Worm (Caenorhabditis elegans) whole organism, L4/young adult: ENCODE results near the gene srsx-31.

Experiments
- W03F9.2 ChIP-seq: fragments of 150-350 bp; optimal IDR thresholded peaks from 2 replicates; lab custom pipeline; 2014; ENCODE audit warnings: missing biosample characterization, missing genetic modification characterization
- dao-5 ChIP-seq: sonication (generic microtip); optimal IDR thresholded peaks from 2 replicates; lab custom pipeline; 2016; ENCODE audit warnings: missing genotype, missing genetic modification characterization, moderate library complexity, missing compliant biosample characterization
- him-1 ChIP-seq: sonication (generic microtip); optimal IDR thresholded peaks from 2 replicates; lab custom pipeline; 2016; ENCODE audit warnings: missing genotype, missing genetic modification reagents, missing genetic modification characterization, missing compliant biosample characterization

ce11 chrV:11299406-11299805 is 44.5 kb upstream of the srsx-31 start:
- TF ChIP-seq dao-5 (no peak), W03F9.2 (tag; lab: Kevin White, UChicago) (no peak), him-1 (tag; lab: Kevin White, UChicago) (no peak)
